Fruit fly (Drosophila melanogaster) whole organism, embryonic: ENCODE data around the gene Plc21C.
A peak's percentile ranks its signal among the peaks of the same experiment; 100 is the strongest.

Experiments used
- Ada2b ChIP-seq: fragments of 200-800 bp; sonication (Bioruptor generic); IDR thresholded peaks from 2 replicates; pipeline ENCODE4 v1.3.6; 2022; ENCODE audit warnings: missing biosample characterization, missing genetic modification characterization
- B-H2 ChIP-seq: fragments of 200-800 bp; sonication (Bioruptor generic); optimal IDR thresholded peaks from 2 replicates; lab custom pipeline; 2018; ENCODE audit warnings: missing biosample characterization, mild to moderate bottlenecking, missing genetic modification characterization
- Bgb ChIP-seq: fragments of 200-800 bp; sonication (Bioruptor generic); IDR thresholded peaks from 2 replicates; pipeline ENCODE4 v1.3.6; 2022; ENCODE audit warnings: missing biosample characterization, missing genetic modification characterization; ENCODE audit not compliant: partially characterized antibody
- CG11247 ChIP-seq: fragments of 200-800 bp; sonication (Bioruptor generic); IDR thresholded peaks from 2 replicates; pipeline ENCODE4 v1.3.6; 2022; ENCODE audit warnings: missing biosample characterization, missing genetic modification characterization
- CG14441 ChIP-seq: fragments of 200-800 bp; sonication (Bioruptor generic); IDR thresholded peaks from 2 replicates; pipeline ENCODE4 v1.3.6; 2022; ENCODE audit warnings: missing biosample characterization, missing genetic modification characterization
- CG14965 ChIP-seq: fragments of 200-800 bp; sonication (Bioruptor generic); optimal IDR thresholded peaks from 2 replicates; lab custom pipeline; 2016; ENCODE audit warnings: missing biosample characterization, missing genetic modification characterization, borderline replicate concordance
- CG1647 ChIP-seq: fragments of 200-800 bp; sonication (Bioruptor generic); optimal IDR thresholded peaks from 3 replicates; lab custom pipeline; 2016; ENCODE audit warnings: missing biosample characterization, missing genetic modification characterization
- CG18011 ChIP-seq: fragments of 200-800 bp; sonication (Bioruptor generic); optimal IDR thresholded peaks from 2 replicates; lab custom pipeline; 2017; ENCODE audit warnings: missing biosample characterization, missing genetic modification characterization, mild to moderate bottlenecking, moderate library complexity, missing genotype
- CG1832 ChIP-seq: fragments of 200-800 bp; sonication (Bioruptor generic); optimal IDR thresholded peaks from 2 replicates; lab custom pipeline; 2017; ENCODE audit warnings: missing biosample characterization, mild to moderate bottlenecking, missing genetic modification characterization, inconsistent platforms
- CG2116 ChIP-seq: fragments of 200-800 bp; sonication (Bioruptor generic); optimal IDR thresholded peaks from 3 replicates; lab custom pipeline; 2018; ENCODE audit warnings: missing biosample characterization, mild to moderate bottlenecking, missing genetic modification characterization
- CG4360 ChIP-seq: fragments of 200-800 bp; sonication (Bioruptor generic); IDR thresholded peaks from 2 replicates; pipeline ENCODE4 v1.3.6; 2022; ENCODE audit warnings: missing biosample characterization, missing genetic modification characterization
- CG4820 ChIP-seq: fragments of 200-800 bp; sonication (Bioruptor generic); optimal IDR thresholded peaks from 3 replicates; lab custom pipeline; 2016; ENCODE audit warnings: missing biosample characterization, missing genetic modification characterization
- CG6813 ChIP-seq: fragments of 200-800 bp; sonication (Bioruptor generic); optimal IDR thresholded peaks from 2 replicates; lab custom pipeline; 2017; ENCODE audit warnings: missing biosample characterization, missing genetic modification characterization, mild to moderate bottlenecking, moderate library complexity, missing genetic modification reagents
- CG8478 ChIP-seq: fragments of >200 bp; optimal IDR thresholded peaks from 2 replicates; lab custom pipeline; 2018
- Deaf1 ChIP-seq: fragments of 200-800 bp; optimal IDR thresholded peaks from 3 replicates; lab custom pipeline; 2019; ENCODE audit warnings: missing biosample characterization, mild to moderate bottlenecking, missing genetic modification characterization, moderate library complexity
- Dll ChIP-seq: fragments of 200-800 bp; sonication (Bioruptor generic); IDR thresholded peaks from 4 replicates; pipeline ENCODE4 v1.3.6; 2022; ENCODE audit warnings: missing biosample characterization, missing genetic modification characterization; ENCODE audit not compliant: partially characterized antibody
- Fer2 ChIP-seq: fragments of 200-800 bp; sonication (Bioruptor generic); optimal IDR thresholded peaks from 2 replicates; lab custom pipeline; 2018; ENCODE audit warnings: missing biosample characterization, mild to moderate bottlenecking, missing genetic modification characterization, moderate library complexity
- HLH3B ChIP-seq: fragments of 200-800 bp; sonication (Bioruptor generic); IDR thresholded peaks from 2 replicates; pipeline ENCODE4 v1.3.6; 2022; ENCODE audit warnings: missing biosample characterization, missing genetic modification characterization
- HLH4C ChIP-seq: fragments of 200-800 bp; sonication (Bioruptor generic); IDR thresholded peaks from 3 replicates; pipeline ENCODE4 v1.3.6; 2022; ENCODE audit warnings: missing biosample characterization, missing genetic modification characterization; ENCODE audit not compliant: partially characterized antibody
- Hey ChIP-seq: fragments of 200-800 bp; sonication (Bioruptor generic); optimal IDR thresholded peaks from 3 replicates; lab custom pipeline; 2018; ENCODE audit warnings: missing biosample characterization, mild to moderate bottlenecking, missing genetic modification characterization
- Jarid2 ChIP-seq: fragments of 200-800 bp; sonication (Bioruptor generic); optimal IDR thresholded peaks from 3 replicates; lab custom pipeline; 2017; ENCODE audit warnings: mild to moderate bottlenecking, missing biosample characterization, missing genetic modification reagents, missing genetic modification characterization
- MBD-R2 ChIP-seq: fragments of 200-800 bp; sonication (Bioruptor generic); IDR thresholded peaks from 2 replicates; pipeline ENCODE4 v1.3.6; 2022; ENCODE audit warnings: missing biosample characterization, missing genetic modification characterization
- NFAT ChIP-seq: fragments of 200-800 bp; sonication (Bioruptor generic); IDR thresholded peaks from 2 replicates; pipeline ENCODE4 v1.3.6; 2022; ENCODE audit warnings: missing biosample characterization, missing genetic modification characterization
- Rfx ChIP-seq: fragments of 200-800 bp; sonication (Bioruptor generic); IDR thresholded peaks from 2 replicates; pipeline ENCODE4 v1.3.6; 2022; ENCODE audit warnings: missing biosample characterization, missing genetic modification characterization
- Scr ChIP-seq: fragments of 200-800 bp; sonication (Bioruptor generic); IDR thresholded peaks from 2 replicates; pipeline ENCODE4 v1.3.6; 2022; ENCODE audit warnings: missing biosample characterization, missing genetic modification characterization; ENCODE audit not compliant: partially characterized antibody
- Sox100B ChIP-seq: fragments of 200-800 bp; sonication (Bioruptor generic); optimal IDR thresholded peaks from 3 replicates; lab custom pipeline; 2018; ENCODE audit warnings: missing biosample characterization, mild to moderate bottlenecking, missing genetic modification characterization
- Taf1 ChIP-seq: fragments of 200-800 bp; sonication (Bioruptor generic); IDR thresholded peaks from 2 replicates; pipeline ENCODE4 v1.3.6; 2022; ENCODE audit warnings: missing biosample characterization, missing genetic modification characterization
- Trl ChIP-seq, 3 experiments: fragments of >200 bp in 2 of 3; fragments of 200-800 bp in 1 of 3; sonication (Bioruptor generic) in 1 of 3; optimal IDR thresholded peaks; 2 replicates in 1 of 3; 3 replicates in 2 of 3; lab custom pipeline; 2016 to 2017; ENCODE audit warnings: missing biosample characterization in 1 of 3, missing genetic modification characterization in 1 of 3
- Vsx1 ChIP-seq: fragments of 200-800 bp; sonication (Bioruptor generic); optimal IDR thresholded peaks from 2 replicates; lab custom pipeline; 2017; ENCODE audit warnings: missing biosample characterization, mild to moderate bottlenecking, missing genetic modification characterization, missing genetic modification reagents
- abd-A ChIP-seq: fragments of 200-800 bp; sonication (Bioruptor generic); optimal IDR thresholded peaks from 3 replicates; lab custom pipeline; 2019; ENCODE audit warnings: missing biosample characterization, mild to moderate bottlenecking, missing genetic modification characterization, moderate library complexity
- cato ChIP-seq: fragments of 200-800 bp; sonication (Bioruptor generic); optimal IDR thresholded peaks from 2 replicates; lab custom pipeline; 2016; ENCODE audit warnings: missing biosample characterization, missing genetic modification characterization, borderline replicate concordance
- caup ChIP-seq: fragments of 200-800 bp; sonication (Bioruptor generic); optimal IDR thresholded peaks from 3 replicates; lab custom pipeline; 2017; ENCODE audit warnings: missing biosample characterization, mild to moderate bottlenecking, missing genetic modification characterization, moderate library complexity; ENCODE audit not compliant: severe bottlenecking
- chm ChIP-seq: fragments of 200-800 bp; sonication (Bioruptor generic); IDR thresholded peaks from 2 replicates; pipeline ENCODE4 v1.3.6; 2022; ENCODE audit warnings: missing biosample characterization, missing genetic modification characterization
- cwo ChIP-seq: fragments of 200-800 bp; sonication (Bioruptor generic); optimal IDR thresholded peaks from 3 replicates; lab custom pipeline; 2017; ENCODE audit warnings: missing biosample characterization, missing genetic modification characterization, mild to moderate bottlenecking, moderate library complexity, missing genetic modification reagents
- dmrt11E ChIP-seq: fragments of 200-800 bp; sonication (Bioruptor generic); optimal IDR thresholded peaks from 3 replicates; lab custom pipeline; 2018; ENCODE audit warnings: missing biosample characterization, mild to moderate bottlenecking, missing genetic modification characterization, moderate library complexity
- dmrt99B ChIP-seq: fragments of 200-800 bp; sonication (Bioruptor generic); optimal IDR thresholded peaks from 2 replicates; lab custom pipeline; 2018; ENCODE audit warnings: missing biosample characterization, mild to moderate bottlenecking, missing genetic modification characterization, moderate library complexity
- emc ChIP-seq: fragments of 200-800 bp; sonication (Bioruptor generic); optimal IDR thresholded peaks from 2 replicates; lab custom pipeline; 2016; ENCODE audit warnings: missing biosample characterization, missing genetic modification characterization
- exex ChIP-seq: fragments of 200-800 bp; sonication (Bioruptor generic); optimal IDR thresholded peaks from 4 replicates; lab custom pipeline; 2018; ENCODE audit warnings: missing biosample characterization, mild to moderate bottlenecking, missing genetic modification characterization, moderate library complexity
- grn ChIP-seq: fragments of 200-800 bp; sonication (Bioruptor generic); optimal IDR thresholded peaks from 3 replicates; lab custom pipeline; 2017; ENCODE audit warnings: missing biosample characterization, missing genetic modification characterization
- her ChIP-seq: fragments of 200-800 bp; sonication (Bioruptor generic); optimal IDR thresholded peaks from 2 replicates; lab custom pipeline; 2016; ENCODE audit warnings: missing biosample characterization, missing genetic modification characterization
- jing ChIP-seq: fragments of 200-800 bp; sonication (Bioruptor generic); optimal IDR thresholded peaks from 2 replicates; lab custom pipeline; 2018; ENCODE audit warnings: missing biosample characterization, mild to moderate bottlenecking, missing genetic modification characterization
- oc ChIP-seq: fragments of 200-800 bp; sonication (Bioruptor generic); optimal IDR thresholded peaks from 2 replicates; lab custom pipeline; 2018; ENCODE audit warnings: missing biosample characterization, mild to moderate bottlenecking, missing genetic modification characterization, moderate library complexity
- pho ChIP-seq: fragments of 200-800 bp; sonication (Bioruptor generic); optimal IDR thresholded peaks from 2 replicates; lab custom pipeline; 2016; ENCODE audit warnings: missing biosample characterization, missing genetic modification characterization
- pum ChIP-seq: fragments of 200-800 bp; sonication (Bioruptor generic); optimal IDR thresholded peaks from 2 replicates; lab custom pipeline; 2016; ENCODE audit warnings: missing biosample characterization, missing genetic modification characterization
- seq ChIP-seq: fragments of 200-800 bp; sonication (Bioruptor generic); IDR thresholded peaks from 2 replicates; pipeline ENCODE4 v1.3.6; 2022; ENCODE audit warnings: missing biosample characterization, missing genetic modification characterization
- sug ChIP-seq: fragments of 200-800 bp; optimal IDR thresholded peaks from 2 replicates; lab custom pipeline; 2019; ENCODE audit warnings: missing biosample characterization, mild to moderate bottlenecking, missing genetic modification characterization, moderate library complexity

The Plc21C gene

DNA sequence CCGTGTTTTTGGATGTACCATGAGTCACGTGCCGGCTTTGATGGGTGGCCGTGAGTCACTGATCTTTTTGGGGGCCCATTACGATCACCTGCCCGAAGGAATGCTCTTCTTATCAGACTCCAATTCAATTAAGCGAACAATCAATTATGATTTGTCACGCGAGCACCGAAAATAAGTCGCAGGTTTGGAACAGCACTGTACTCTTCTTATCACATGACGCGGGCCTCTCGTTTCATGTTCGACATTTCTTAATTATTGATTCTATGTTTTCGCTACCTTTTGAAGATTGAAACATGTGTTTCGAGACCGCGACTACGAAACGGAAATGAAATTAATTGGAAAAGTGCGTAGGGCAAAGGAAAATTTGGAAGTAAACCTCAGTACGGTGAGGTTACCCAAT is 64.1 kb downstream of the Plc21C start:
- TF ChIP-seq exex (tag; lab: Kevin White, UChicago) (peak; percentile 51), caup (GFP tag; lab: Kevin White, UChicago) (peak; percentile 63), cwo (peak; percentile 0), CG2116 (GFP tag; lab: Kevin White, UChicago) (no peak), Rfx (GFP tag; lab: Robert Waterston, UW) (no peak), HLH3B (GFP tag; lab: Robert Waterston, UW) (no peak)

DNA sequence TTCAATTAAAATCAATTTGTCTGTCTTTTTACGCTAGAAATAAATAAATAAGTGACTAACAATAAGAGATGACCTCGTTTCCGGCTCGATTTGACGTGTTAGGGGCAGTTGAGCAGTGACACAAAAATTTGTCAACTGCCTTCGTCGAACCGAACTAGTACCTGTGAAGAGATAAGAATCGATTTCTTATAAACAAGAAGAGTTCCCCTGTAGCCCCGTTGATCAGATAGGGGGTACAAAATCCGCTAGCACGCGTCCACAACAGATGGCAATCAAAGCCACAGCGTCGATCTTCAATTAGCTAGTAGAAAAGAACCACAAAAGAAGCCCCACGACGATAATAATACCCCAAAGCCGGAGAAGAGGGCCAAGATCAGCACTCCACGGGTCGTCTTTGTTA is 66.0 kb downstream of the Plc21C start:
- TF ChIP-seq sug (tag; lab: Kevin White, UChicago) = peak; percentile 21
- peak; percentile 21 for TF ChIP-seq Vsx1 (GFP tag; lab: Kevin White, UChicago)
- no peak for TF ChIP-seq Rfx (GFP tag; lab: Robert Waterston, UW)
- peak; percentile 37 for TF ChIP-seq Hey (tag; lab: Kevin White, UChicago)
- TF ChIP-seq grn (GFP tag; lab: Kevin White, UChicago) = peak; percentile 94
- TF ChIP-seq dmrt11E (tag; lab: Kevin White, UChicago) = no peak

DNA sequence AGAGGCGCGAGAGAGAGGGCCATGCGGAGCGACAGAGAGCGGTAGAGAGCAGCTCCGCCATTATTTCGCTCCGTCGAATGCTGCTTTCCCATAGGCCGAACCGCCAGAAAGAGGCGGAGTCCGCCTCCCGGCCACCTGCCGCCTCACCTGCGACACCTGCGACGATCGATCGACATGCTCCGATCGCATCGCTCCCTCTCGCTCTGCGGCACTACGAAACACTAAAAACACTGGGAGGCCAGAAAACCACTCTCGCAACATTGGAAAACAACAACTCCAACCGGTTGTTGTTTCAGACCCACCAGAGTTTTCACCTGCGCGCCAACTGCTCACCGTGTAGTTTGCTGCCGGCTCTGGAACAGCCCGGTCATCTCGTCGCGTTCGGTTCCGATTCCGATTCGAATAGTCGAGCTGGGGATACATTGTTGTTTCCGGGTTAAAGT is 72.1 kb downstream of the Plc21C start, which contains the start of gene al:
Gene al (plus strand): TSS at position 333 of the 443 bp plus-strand sequence.
- TF ChIP-seq CG8478 (peak; percentile 50), chm (no peak; the same call in 1 of the 2 replicates), Deaf1 (peak; percentile 50), NFAT (GFP tag; lab: Robert Waterston, UW) (0 out of 2 replicates have a peak, but pooled peaks have one; percentile 3), CG11247 (no peak), HLH4C (GFP tag; lab: Robert Waterston, UW) (0 out of 3 replicates have a peak, but pooled peaks have one; percentile 20), Jarid2 (peak; percentile 69), Scr (GFP tag; lab: Robert Waterston, UW) (0 out of 2 replicates have a peak, but pooled peaks have one; percentile 21), her (GFP tag; lab: Kevin White, UChicago) (no peak), Trl (optimal IDR thresholded peaks at IDR 0.05; lab: Kevin White, UChicago) (peak; percentile 54 to 63), Trl (GFP tag; optimal IDR thresholded peaks at IDR 0.05; lab: Kevin White, UChicago) (no peak), CG4820 (GFP tag; lab: Kevin White, UChicago) (no peak), seq (GFP tag; lab: Robert Waterston, UW) (no peak), MBD-R2 (peak; percentile 7; the same call in 1 of the 2 replicates), jing (GFP tag; lab: Kevin White, UChicago) (no peak), Ada2b (GFP tag; lab: Robert Waterston, UW) (no peak), CG1647 (GFP tag; lab: Kevin White, UChicago) (no peak), Dll (no peak; the same call in 3 of the 4 replicates), CG6813 (GFP tag; lab: Kevin White, UChicago) (no peak), CG14441 (GFP tag; lab: Robert Waterston, UW) (0 out of 2 replicates have a peak, but pooled peaks have one; percentile 28), Taf1 (GFP tag; lab: Robert Waterston, UW) (no peak), Fer2 (tag; lab: Kevin White, UChicago) (no peak), pum (GFP tag; lab: Kevin White, UChicago) (no peak), Sox100B (GFP tag; lab: Kevin White, UChicago) (no peak), abd-A (tag; lab: Kevin White, UChicago) (peak; percentile 48), B-H2 (GFP tag; lab: Kevin White, UChicago) (no peak), emc (GFP tag; lab: Kevin White, UChicago) (no peak), dmrt99B (no peak), Bgb (GFP tag; lab: Robert Waterston, UW) (peak; percentile 6; the same call in 1 of the 2 replicates), CG1832 (peak; percentile 86), CG18011 (GFP tag; lab: Kevin White, UChicago) (peak; percentile 90), oc (tag; lab: Kevin White, UChicago) (peak; percentile 18), CG14965 (GFP tag; lab: Kevin White, UChicago) (no peak), pho (no peak), CG4360 (GFP tag; lab: Robert Waterston, UW) (peak; percentile 81), cato (GFP tag; lab: Kevin White, UChicago) (no peak)
